Worm (Caenorhabditis elegans) whole organism, young adult: ENCODE results near the gene ZK218.1.

Source experiments
- C06A6.2 ChIP-seq: fragments of 200-800 bp; sonication (Bioruptor generic); conservative IDR thresholded peaks from 2 replicates; pipeline ENCODE4 v1.3.6; 2022; ENCODE audit warnings: missing genetic modification characterization, missing compliant biosample characterization
- C17E4.6 ChIP-seq: fragments of 200-800 bp; sonication (Bioruptor generic); IDR thresholded peaks from 2 replicates; pipeline ENCODE4 v1.3.6; 2022; ENCODE audit warnings: missing genetic modification reagents, missing genetic modification characterization, missing compliant biosample characterization
- ama-1 ChIP-seq, 3 experiments: fragments of 150-350 bp in 1 of 3; sonication (generic microtip) in 2 of 3; optimal IDR thresholded peaks; 2 replicates each; lab custom pipeline; 2014 to 2018; ENCODE audit warnings: missing biosample characterization in 2 of 3, missing genetic modification characterization in 2 of 3, missing genetic modification reagents in 2 of 3
- atf-7 ChIP-seq: sonication (generic microtip); optimal IDR thresholded peaks from 2 replicates; lab custom pipeline; 2017; ENCODE audit warnings: mild to moderate bottlenecking, missing genetic modification characterization, missing compliant biosample characterization
- chd-7 ChIP-seq: sonication (generic microtip); optimal IDR thresholded peaks from 2 replicates; lab custom pipeline; 2016; ENCODE audit warnings: mild to moderate bottlenecking, missing genetic modification characterization, moderate library complexity, missing compliant biosample characterization
- lin-54 ChIP-seq: fragments of 200-800 bp; sonication (Bioruptor generic); optimal IDR thresholded peaks from 2 replicates; lab custom pipeline; 2018; ENCODE audit warnings: mild to moderate bottlenecking, missing genetic modification characterization, missing compliant biosample characterization
- unc-62 ChIP-seq: fragments of 150-350 bp; optimal IDR thresholded peaks from 2 replicates; lab custom pipeline; 2014; ENCODE audit warnings: missing biosample characterization, missing genetic modification reagents, missing genetic modification characterization
- xnd-1 ChIP-seq: sonication (generic microtip); optimal IDR thresholded peaks from 2 replicates; lab custom pipeline; 2016; ENCODE audit warnings: missing genotype, missing genetic modification reagents, missing genetic modification characterization, missing compliant biosample characterization

- no peak for TF ChIP-seq chd-7
- TF ChIP-seq lin-54: no peak
- no peak for TF ChIP-seq ama-1 (optimal IDR thresholded peaks at IDR 0.05; lab: Kevin White, UChicago)
- TF ChIP-seq ama-1 (GFP tag; optimal IDR thresholded peaks at IDR 0.05; lab: Kevin White, UChicago): no peak
- no peak for TF ChIP-seq atf-7
- no peak for TF ChIP-seq unc-62 (GFP tag; lab: Kevin White, UChicago)
- TF ChIP-seq C17E4.6 (GFP tag; lab: Robert Waterston, UW): no peak
- TF ChIP-seq C06A6.2: no peak
- no peak for TF ChIP-seq xnd-1 (tag; lab: Kevin White, UChicago)
Observed at ce11 chrV:17077889-17078288, 14.5 kb upstream of the ZK218.1 start, which contains the start of gene T05E12.3.
